Worm (Caenorhabditis elegans) whole organism, mixed stage, embryonic: ENCODE measurements around the gene epn-1.

Experiments
- M03D4.4 ChIP-seq: sonication (generic microtip); optimal IDR thresholded peaks from 2 replicates; lab custom pipeline; 2017; ENCODE audit warnings: mild to moderate bottlenecking, missing genetic modification characterization, missing compliant biosample characterization
- ces-1 ChIP-seq: fragments of 150-350 bp; optimal IDR thresholded peaks from 2 replicates; lab custom pipeline; 2014; ENCODE audit warnings: missing biosample characterization, missing genetic modification reagents, missing genetic modification characterization
- cnd-1 ChIP-seq: fragments of 200-800 bp; sonication (Bioruptor generic); optimal IDR thresholded peaks from 2 replicates; lab custom pipeline; 2018; ENCODE audit warnings: mild to moderate bottlenecking, missing genetic modification characterization, missing compliant biosample characterization
- elt-1 ChIP-seq: sonication (generic microtip); optimal IDR thresholded peaks from 2 replicates; lab custom pipeline; 2017; ENCODE audit warnings: missing genetic modification characterization, mild to moderate bottlenecking, missing compliant biosample characterization, antibody characterized with exemption, moderate library complexity, borderline replicate concordance; ENCODE audit not compliant: insufficient read depth
- elt-3 ChIP-seq: fragments of 150-350 bp; optimal IDR thresholded peaks from 2 replicates; lab custom pipeline; 2014; ENCODE audit warnings: missing biosample characterization, missing genetic modification characterization
- lsy-2 ChIP-seq: fragments of 150-350 bp; optimal IDR thresholded peaks from 2 replicates; lab custom pipeline; 2014; ENCODE audit warnings: missing biosample characterization, missing genetic modification characterization
- mep-1 ChIP-seq: fragments of 150-350 bp; optimal IDR thresholded peaks from 2 replicates; lab custom pipeline; 2017; ENCODE audit warnings: missing biosample characterization, missing genetic modification reagents, missing genetic modification characterization, inconsistent platforms
- nhr-2 ChIP-seq: fragments of 150-350 bp; optimal IDR thresholded peaks from 2 replicates; lab custom pipeline; 2014; ENCODE audit warnings: missing biosample characterization, missing genetic modification characterization
- nhr-237 ChIP-seq: fragments of 150-350 bp; optimal IDR thresholded peaks from 2 replicates; lab custom pipeline; 2014; ENCODE audit warnings: missing biosample characterization, missing genetic modification characterization
- nhr-76 ChIP-seq: sonication (generic microtip); optimal IDR thresholded peaks from 2 replicates; lab custom pipeline; 2017; ENCODE audit warnings: missing biosample characterization, missing genetic modification characterization
- sptf-1 ChIP-seq: sonication (generic microtip); optimal IDR thresholded peaks from 2 replicates; lab custom pipeline; 2017; ENCODE audit warnings: mild to moderate bottlenecking, missing genetic modification characterization, moderate library complexity, missing compliant biosample characterization
- unc-120 ChIP-seq: sonication (generic microtip); optimal IDR thresholded peaks from 2 replicates; lab custom pipeline; 2017; ENCODE audit warnings: missing genetic modification characterization, missing compliant biosample characterization; ENCODE audit not compliant: poor library complexity, severe bottlenecking
- unc-62 ChIP-seq: fragments of 150-350 bp; optimal IDR thresholded peaks from 2 replicates; lab custom pipeline; 2014; ENCODE audit warnings: missing biosample characterization, missing genetic modification reagents, missing genetic modification characterization

ce11 chrX:14853712-14854217 lies 35.5 kb upstream of the epn-1 start, which contains the start of the genes C27C12.1 and C27C12.4:
- peak; percentile 24 for TF ChIP-seq cnd-1 (tag; lab: Kevin White, UChicago)
- no peak for TF ChIP-seq nhr-76 (tag; lab: Kevin White, UChicago)
- peak; percentile 73 for TF ChIP-seq mep-1 (tag; lab: Kevin White, UChicago)
- peak; percentile 66 for TF ChIP-seq nhr-237 (tag; lab: Kevin White, UChicago)
- peak; percentile 58 for TF ChIP-seq unc-120 (tag; lab: Kevin White, UChicago)
- TF ChIP-seq ces-1 (GFP tag; lab: Kevin White, UChicago) = peak; percentile 88
- TF ChIP-seq unc-62 (GFP tag; lab: Kevin White, UChicago) = peak; percentile 35
- no peak for TF ChIP-seq M03D4.4 (tag; lab: Kevin White, UChicago)
- TF ChIP-seq elt-3 = no peak
- peak; percentile 64 for TF ChIP-seq lsy-2 (tag; lab: Kevin White, UChicago)
- TF ChIP-seq elt-1 (tag; lab: Kevin White, UChicago) = no peak
- no peak for TF ChIP-seq sptf-1 (tag; lab: Kevin White, UChicago)
- TF ChIP-seq nhr-2 (tag; lab: Kevin White, UChicago) = no peak
